Fruit fly (Drosophila melanogaster): ENCODE measurements around the gene CG31464.

DNA sequence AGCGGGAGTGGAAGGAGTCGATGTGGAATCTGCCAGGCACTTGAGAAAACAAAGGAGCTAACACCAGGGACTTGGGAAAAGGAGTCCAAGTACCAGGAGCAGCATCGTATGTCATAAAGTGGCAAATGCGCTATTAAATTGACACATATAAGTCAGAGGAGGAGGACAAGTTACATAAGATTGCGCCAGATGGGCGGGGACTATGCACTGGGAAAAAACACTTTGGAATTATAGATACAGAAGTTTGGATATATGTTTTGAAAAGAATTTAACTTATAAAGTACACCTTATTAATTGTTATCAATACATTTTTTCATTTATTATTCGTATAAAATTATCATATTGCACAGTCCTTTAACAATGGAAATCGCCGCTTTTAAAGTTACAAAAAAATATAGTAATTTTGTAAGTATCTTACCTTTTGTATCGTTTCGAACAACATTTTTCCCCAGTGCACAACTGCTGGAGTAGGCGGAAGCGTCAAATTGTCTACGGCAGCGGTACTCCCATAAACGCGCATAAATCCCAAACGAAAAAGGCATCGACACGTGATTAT, 45.0 kb downstream of the CG31464 start:
- TF ChIP-seq CG2116 (GFP tag; optimal IDR thresholded peaks at IDR 0.05) (no peak), Hand (GFP tag; optimal IDR thresholded peaks at IDR 0.05) (no peak)
